Worm (Caenorhabditis elegans) whole organism, L4 larva: ENCODE measurements around the gene rbm-26.

Experiments
- F26F4.8 ChIP-seq: fragments of 200-800 bp; sonication (Bioruptor generic); conservative IDR thresholded peaks from 2 replicates; pipeline ENCODE4 v1.3.6; 2022; ENCODE audit warnings: missing genetic modification characterization, missing compliant biosample characterization
- F37D6.2 ChIP-seq: sonication (generic microtip); optimal IDR thresholded peaks from 2 replicates; lab custom pipeline; 2016; ENCODE audit warnings: mild to moderate bottlenecking, missing genetic modification characterization, missing compliant biosample characterization
- F49E8.2 ChIP-seq: sonication (generic microtip); optimal IDR thresholded peaks from 2 replicates; lab custom pipeline; 2016; ENCODE audit warnings: missing compliant biosample characterization, mild to moderate bottlenecking, missing genetic modification characterization, borderline replicate concordance
- T20F7.1 ChIP-seq: fragments of 200-800 bp; sonication (Bioruptor generic); optimal IDR thresholded peaks from 2 replicates; lab custom pipeline; 2018; ENCODE audit warnings: mild to moderate bottlenecking, missing genetic modification characterization, missing compliant biosample characterization
- T26A8.4 ChIP-seq: fragments of 200-800 bp; sonication (Bioruptor generic); IDR thresholded peaks from 2 replicates; pipeline ENCODE4 v1.3.6; 2022; ENCODE audit warnings: missing genetic modification characterization, missing compliant biosample characterization
- Y105C5A.15 ChIP-seq: fragments of 200-800 bp; sonication (Bioruptor generic); IDR thresholded peaks from 2 replicates; pipeline ENCODE4 v1.3.6; 2022; ENCODE audit warnings: missing genetic modification characterization, missing compliant biosample characterization
- Y48G9A.11 ChIP-seq: fragments of 200-800 bp; sonication (Bioruptor generic); IDR thresholded peaks from 2 replicates; pipeline ENCODE4 v1.3.6; 2022; ENCODE audit warnings: missing genetic modification reagents, missing genetic modification characterization, missing compliant biosample characterization
- Y75B8A.6 ChIP-seq: fragments of 200-800 bp; sonication (Bioruptor generic); IDR thresholded peaks from 2 replicates; pipeline ENCODE4 v1.3.6; 2022; ENCODE audit warnings: missing genetic modification reagents, missing genetic modification characterization, missing compliant biosample characterization
- ZK337.2 ChIP-seq: fragments of 200-800 bp; sonication (Bioruptor generic); IDR thresholded peaks from 2 replicates; pipeline ENCODE4 v1.3.6; 2022; ENCODE audit warnings: missing genetic modification reagents, missing genetic modification characterization, missing compliant biosample characterization
- ZK546.5 ChIP-seq, 2 experiments: sonication (generic microtip); optimal IDR thresholded peaks; 2 replicates each; lab custom pipeline; 2017; ENCODE audit warnings: missing biosample characterization in 2 of 2, missing genetic modification characterization in 2 of 2
- ama-1 ChIP-seq: fragments of 150-350 bp; optimal IDR thresholded peaks from 2 replicates; lab custom pipeline; 2014; ENCODE audit warnings: inconsistent platforms, mixed read lengths
- arid-1 ChIP-seq: fragments of 200-800 bp; sonication (Bioruptor generic); conservative IDR thresholded peaks from 2 replicates; pipeline ENCODE4 v1.3.6; 2022; ENCODE audit warnings: missing genetic modification reagents, missing genetic modification characterization, missing compliant biosample characterization
- attf-4 ChIP-seq: sonication (generic microtip); optimal IDR thresholded peaks from 3 replicates; lab custom pipeline; 2017; ENCODE audit warnings: missing biosample characterization, missing genetic modification characterization
- ceh-28 ChIP-seq: fragments of 150-350 bp; optimal IDR thresholded peaks from 2 replicates; lab custom pipeline; 2014; ENCODE audit warnings: missing biosample characterization, missing genetic modification reagents, missing genetic modification characterization
- ceh-32 ChIP-seq: sonication (generic microtip); optimal IDR thresholded peaks from 2 replicates; lab custom pipeline; 2016; ENCODE audit warnings: mild to moderate bottlenecking, missing genetic modification characterization, missing compliant biosample characterization; ENCODE audit not compliant: poor library complexity
- cey-2 ChIP-seq: sonication (generic microtip); optimal IDR thresholded peaks from 3 replicates; lab custom pipeline; 2017; ENCODE audit warnings: missing genetic modification characterization, mild to moderate bottlenecking, missing compliant biosample characterization, antibody characterized with exemption, borderline replicate concordance; ENCODE audit not compliant: insufficient read depth
- daf-8 ChIP-seq: fragments of 200-800 bp; sonication (Bioruptor generic); IDR thresholded peaks from 2 replicates; pipeline ENCODE4 v1.3.6; 2022; ENCODE audit warnings: missing genetic modification characterization, missing compliant biosample characterization
- dmd-6 ChIP-seq: fragments of 200-800 bp; sonication (Bioruptor generic); IDR thresholded peaks from 2 replicates; pipeline ENCODE4 v1.3.6; 2022; ENCODE audit warnings: missing genetic modification reagents, missing genetic modification characterization, missing compliant biosample characterization
- dmd-8 ChIP-seq: fragments of 200-800 bp; sonication (Bioruptor generic); IDR thresholded peaks from 2 replicates; pipeline ENCODE4 v1.3.6; 2022; ENCODE audit warnings: missing genetic modification characterization, missing compliant biosample characterization
- egl-27 ChIP-seq: sonication (generic microtip); optimal IDR thresholded peaks from 3 replicates; lab custom pipeline; 2017; ENCODE audit warnings: missing biosample characterization, missing genetic modification reagents, missing genetic modification characterization
- egl-43 ChIP-seq: fragments of 200-800 bp; sonication (Bioruptor generic); IDR thresholded peaks from 2 replicates; pipeline ENCODE4 v1.3.6; 2022; ENCODE audit warnings: missing genetic modification reagents, missing genetic modification characterization, missing compliant biosample characterization
- fkh-10 ChIP-seq: fragments of 150-350 bp; optimal IDR thresholded peaks from 2 replicates; lab custom pipeline; 2014; ENCODE audit warnings: missing biosample characterization, missing genetic modification reagents, missing genetic modification characterization
- fos-1 ChIP-seq: fragments of 150-350 bp; optimal IDR thresholded peaks from 2 replicates; lab custom pipeline; 2014; ENCODE audit warnings: missing biosample characterization, missing genetic modification characterization
- gei-8 ChIP-seq: fragments of 200-800 bp; sonication (Bioruptor generic); optimal IDR thresholded peaks from 2 replicates; lab custom pipeline; 2018; ENCODE audit warnings: mild to moderate bottlenecking, missing genetic modification characterization, missing compliant biosample characterization
- hlh-11 ChIP-seq: fragments of 200-800 bp; sonication (Bioruptor generic); optimal IDR thresholded peaks from 2 replicates; lab custom pipeline; 2018; ENCODE audit warnings: mild to moderate bottlenecking, missing genetic modification characterization, missing compliant biosample characterization
- hlh-30 ChIP-seq: sonication (generic microtip); optimal IDR thresholded peaks from 2 replicates; lab custom pipeline; 2017; ENCODE audit warnings: antibody characterized with exemption, mild to moderate bottlenecking, missing genetic modification characterization, missing compliant biosample characterization; ENCODE audit not compliant: insufficient read depth
- lin-1 ChIP-seq: fragments of 200-800 bp; sonication (Bioruptor generic); IDR thresholded peaks from 2 replicates; pipeline ENCODE4 v1.3.6; 2022; ENCODE audit warnings: missing genetic modification reagents, missing genetic modification characterization, missing compliant biosample characterization
- lin-13 ChIP-seq: fragments of 150-350 bp; optimal IDR thresholded peaks from 2 replicates; lab custom pipeline; 2014; ENCODE audit warnings: missing biosample characterization, missing genetic modification reagents, missing genetic modification characterization
- lin-15B ChIP-seq: fragments of 150-350 bp; sonication (generic microtip); optimal IDR thresholded peaks from 3 replicates; lab custom pipeline; 2014; ENCODE audit warnings: missing biosample characterization, missing genetic modification characterization
- madf-5 ChIP-seq, 2 experiments: fragments of 200-800 bp; sonication (Bioruptor generic); IDR thresholded peaks; 2 replicates each; pipeline ENCODE4 v1.3.6; 2022; ENCODE audit warnings: missing compliant biosample characterization in 2 of 2, missing genetic modification characterization in 2 of 2
- mep-1 ChIP-seq: fragments of 150-350 bp; sonication (generic microtip); optimal IDR thresholded peaks from 3 replicates; lab custom pipeline; 2014; ENCODE audit warnings: missing biosample characterization, missing genetic modification characterization
- nhr-102 ChIP-seq: sonication (generic microtip); optimal IDR thresholded peaks from 2 replicates; lab custom pipeline; 2016; ENCODE audit warnings: mild to moderate bottlenecking, missing genetic modification characterization, moderate library complexity, missing compliant biosample characterization
- nhr-11 ChIP-seq: fragments of 150-350 bp; optimal IDR thresholded peaks from 2 replicates; lab custom pipeline; 2014; ENCODE audit warnings: missing biosample characterization, missing genetic modification characterization
- nhr-111 ChIP-seq: fragments of 200-800 bp; sonication (Bioruptor generic); optimal IDR thresholded peaks from 2 replicates; lab custom pipeline; 2018; ENCODE audit warnings: mild to moderate bottlenecking, missing genetic modification characterization, missing compliant biosample characterization
- nhr-28 ChIP-seq: fragments of 150-350 bp; optimal IDR thresholded peaks from 2 replicates; lab custom pipeline; 2014; ENCODE audit warnings: missing biosample characterization, missing genetic modification characterization
- nhr-41 ChIP-seq: fragments of 200-800 bp; sonication (Bioruptor generic); IDR thresholded peaks from 2 replicates; pipeline ENCODE4 v1.3.6; 2022; ENCODE audit warnings: missing genetic modification reagents, missing genetic modification characterization, missing compliant biosample characterization
- nhr-42 ChIP-seq: fragments of 200-800 bp; sonication (Bioruptor generic); IDR thresholded peaks from 2 replicates; pipeline ENCODE4 v1.3.6; 2022; ENCODE audit warnings: missing genetic modification characterization, missing compliant biosample characterization
- nhr-48 ChIP-seq: sonication (generic microtip); optimal IDR thresholded peaks from 2 replicates; lab custom pipeline; 2016; ENCODE audit warnings: mild to moderate bottlenecking, missing genetic modification characterization, missing compliant biosample characterization
- nhr-76 ChIP-seq: fragments of 150-350 bp; optimal IDR thresholded peaks from 2 replicates; lab custom pipeline; 2014; ENCODE audit warnings: missing biosample characterization, missing genetic modification characterization
- php-3 ChIP-seq: fragments of 200-800 bp; sonication (Bioruptor generic); IDR thresholded peaks from 2 replicates; pipeline ENCODE4 v1.3.6; 2022; ENCODE audit warnings: missing genetic modification reagents, missing genetic modification characterization, missing compliant biosample characterization
- pqm-1 ChIP-seq: sonication (generic microtip); optimal IDR thresholded peaks from 2 replicates; lab custom pipeline; 2017; ENCODE audit warnings: missing biosample characterization, missing genetic modification characterization
- rbr-2 ChIP-seq: sonication (generic microtip); optimal IDR thresholded peaks from 2 replicates; lab custom pipeline; 2016; ENCODE audit warnings: missing genotype, missing genetic modification characterization, missing compliant biosample characterization
- sdz-12 ChIP-seq: fragments of 200-800 bp; sonication (Bioruptor generic); optimal IDR thresholded peaks from 2 replicates; lab custom pipeline; 2018; ENCODE audit warnings: mild to moderate bottlenecking, missing genetic modification characterization, missing compliant biosample characterization
- set-16 ChIP-seq: fragments of 200-800 bp; sonication (Bioruptor generic); IDR thresholded peaks from 2 replicates; pipeline ENCODE4 v1.3.6; 2022; ENCODE audit warnings: missing genetic modification reagents, missing genetic modification characterization, missing compliant biosample characterization
- spr-1 ChIP-seq: sonication (generic microtip); optimal IDR thresholded peaks from 2 replicates; lab custom pipeline; 2016; ENCODE audit warnings: mild to moderate bottlenecking, missing genetic modification characterization, missing compliant biosample characterization
- tra-1 ChIP-seq: fragments of 200-800 bp; sonication (Bioruptor generic); IDR thresholded peaks from 2 replicates; pipeline ENCODE4 v1.3.6; 2022; ENCODE audit warnings: missing genetic modification reagents, missing genetic modification characterization, missing compliant biosample characterization
- unc-130 ChIP-seq: sonication (generic microtip); optimal IDR thresholded peaks from 2 replicates; lab custom pipeline; 2016; ENCODE audit warnings: missing genetic modification reagents, missing genetic modification characterization, missing compliant biosample characterization
- unc-39 ChIP-seq: sonication (generic microtip); optimal IDR thresholded peaks from 2 replicates; lab custom pipeline; 2017; ENCODE audit warnings: missing biosample characterization, missing genetic modification characterization
- vab-7 ChIP-seq: fragments of 200-800 bp; sonication (Bioruptor generic); IDR thresholded peaks from 2 replicates; pipeline ENCODE4 v1.3.6; 2022; ENCODE audit warnings: missing genetic modification reagents, missing genetic modification characterization, missing compliant biosample characterization
- zag-1 ChIP-seq: fragments of 150-350 bp; optimal IDR thresholded peaks from 2 replicates; lab custom pipeline; 2014; ENCODE audit warnings: missing biosample characterization, missing genetic modification characterization
- zip-11 ChIP-seq: fragments of 200-800 bp; sonication (Bioruptor generic); IDR thresholded peaks from 2 replicates; pipeline ENCODE4 v1.3.6; 2022; ENCODE audit warnings: missing genetic modification characterization, missing compliant biosample characterization
- ztf-11 ChIP-seq: fragments of 150-350 bp; optimal IDR thresholded peaks from 2 replicates; lab custom pipeline; 2014; ENCODE audit warnings: missing biosample characterization, missing genetic modification characterization
- ztf-7 ChIP-seq: fragments of 150-350 bp; optimal IDR thresholded peaks from 2 replicates; lab custom pipeline; 2014; ENCODE audit warnings: missing biosample characterization, missing genetic modification characterization

rbm-26 gene

ce11 chrIII:5721888-5722287 lies 10.5 kb downstream of the rbm-26 start (continued):
- TF ChIP-seq nhr-111: no peak
- TF ChIP-seq spr-1 (tag; lab: Kevin White, UChicago): no peak
- no peak for TF ChIP-seq lin-15B
- TF ChIP-seq nhr-102: peak; percentile 67
- TF ChIP-seq madf-5 (GFP tag; IDR thresholded peaks at IDR 0.05; lab: Robert Waterston, UW): no peak
- TF ChIP-seq F49E8.2 (tag; lab: Kevin White, UChicago): no peak
- TF ChIP-seq vab-7 (GFP tag; lab: Robert Waterston, UW): 0 out of 2 replicates have a peak, but pooled peaks have one; percentile 23
- TF ChIP-seq Y48G9A.11 (GFP tag; lab: Robert Waterston, UW): peak; percentile 36; the same call in 1 of the 2 replicates
- no peak for TF ChIP-seq sdz-12
- TF ChIP-seq nhr-76 (tag; lab: Kevin White, UChicago): no peak
- TF ChIP-seq hlh-11 (tag; lab: Kevin White, UChicago): peak; percentile 61
- no peak for TF ChIP-seq attf-4
- TF ChIP-seq fkh-10 (GFP tag; lab: Kevin White, UChicago): no peak
- TF ChIP-seq egl-27: no peak
- TF ChIP-seq gei-8 (GFP tag; lab: Kevin White, UChicago): no peak
- TF ChIP-seq pqm-1 (tag; lab: Kevin White, UChicago): peak; percentile 59
- TF ChIP-seq nhr-11 (tag; lab: Kevin White, UChicago): no peak
- no peak for TF ChIP-seq ceh-32
- TF ChIP-seq hlh-30: peak; percentile 28
- TF ChIP-seq daf-8 (GFP tag; lab: Robert Waterston, UW): no peak
- no peak for TF ChIP-seq lin-13 (GFP tag; lab: Kevin White, UChicago)
- TF ChIP-seq dmd-6 (GFP tag; lab: Robert Waterston, UW): peak; percentile 86
- no peak for TF ChIP-seq F26F4.8 (GFP tag; lab: Robert Waterston, UW)
- no peak for TF ChIP-seq cey-2
- TF ChIP-seq fos-1 (tag; lab: Kevin White, UChicago): no peak
- TF ChIP-seq zag-1 (tag; lab: Kevin White, UChicago): no peak
- TF ChIP-seq zip-11: no peak
- peak; percentile 63 for TF ChIP-seq nhr-48
- peak; percentile 17 for TF ChIP-seq ceh-28
- peak; percentile 56; the same call in 1 of the 2 replicates for TF ChIP-seq arid-1 (GFP tag; lab: Robert Waterston, UW)
- 0 out of 2 replicates have a peak, but pooled peaks have one; percentile 32 for TF ChIP-seq lin-1 (GFP tag; lab: Robert Waterston, UW)
- TF ChIP-seq F37D6.2 (tag; lab: Kevin White, UChicago): no peak
- no peak for TF ChIP-seq unc-39 (tag; lab: Kevin White, UChicago)
- TF ChIP-seq rbr-2 (tag; lab: Kevin White, UChicago): peak; percentile 56
- no peak for TF ChIP-seq ztf-11 (tag; lab: Kevin White, UChicago)
- peak; percentile 72 for TF ChIP-seq unc-130 (GFP tag; lab: Kevin White, UChicago)
- no peak for TF ChIP-seq Y105C5A.15 (GFP tag; lab: Robert Waterston, UW)
- no peak for TF ChIP-seq dmd-8 (GFP tag; lab: Robert Waterston, UW)
- TF ChIP-seq set-16 (GFP tag; lab: Robert Waterston, UW): no peak
- TF ChIP-seq nhr-41 (GFP tag; lab: Robert Waterston, UW): no peak
- TF ChIP-seq php-3: no peak
- no peak for TF ChIP-seq T20F7.1 (GFP tag; lab: Kevin White, UChicago)
- peak; percentile 58 for TF ChIP-seq mep-1
- TF ChIP-seq nhr-28 (tag; lab: Kevin White, UChicago): peak; percentile 67
- peak; percentile 66 for TF ChIP-seq T26A8.4
- TF ChIP-seq ama-1: no peak
- peak; percentile 83 for TF ChIP-seq tra-1 (GFP tag; lab: Robert Waterston, UW)
- peak; percentile 89 for TF ChIP-seq ZK337.2
- TF ChIP-seq Y75B8A.6: no peak
- TF ChIP-seq ztf-7: peak; percentile 55
- no peak for TF ChIP-seq ZK546.5 (tag; optimal IDR thresholded peaks at IDR 0.05; lab: Kevin White, UChicago)
- no peak for TF ChIP-seq nhr-42 (GFP tag; lab: Robert Waterston, UW)
- TF ChIP-seq egl-43 (GFP tag; lab: Robert Waterston, UW): no peak
